Fruit fly (Drosophila melanogaster) whole organism, adult: Measurements from ENCODE around the gene CG14160.

Source experiments
- Crg-1 ChIP-seq: fragments of 200-800 bp; sonication (Bioruptor generic); optimal IDR thresholded peaks from 2 replicates; lab custom pipeline; 2016; ENCODE audit warnings: missing biosample characterization, missing genetic modification characterization
- bab1 ChIP-seq: fragments of 200-800 bp; sonication (Bioruptor generic); optimal IDR thresholded peaks from 3 replicates; lab custom pipeline; 2019; ENCODE audit warnings: missing biosample characterization, mild to moderate bottlenecking, missing genetic modification characterization, moderate library complexity

dm6 chr3L:10094722-10095121 lies 5.5 kb upstream of the CG14160 start, which contains the start of gene CG32054:
- TF ChIP-seq bab1, result no peak
- no peak for TF ChIP-seq Crg-1
